Fruit fly (Drosophila melanogaster): ENCODE data around the gene Nepl19.

The Nepl19 gene

DNA sequence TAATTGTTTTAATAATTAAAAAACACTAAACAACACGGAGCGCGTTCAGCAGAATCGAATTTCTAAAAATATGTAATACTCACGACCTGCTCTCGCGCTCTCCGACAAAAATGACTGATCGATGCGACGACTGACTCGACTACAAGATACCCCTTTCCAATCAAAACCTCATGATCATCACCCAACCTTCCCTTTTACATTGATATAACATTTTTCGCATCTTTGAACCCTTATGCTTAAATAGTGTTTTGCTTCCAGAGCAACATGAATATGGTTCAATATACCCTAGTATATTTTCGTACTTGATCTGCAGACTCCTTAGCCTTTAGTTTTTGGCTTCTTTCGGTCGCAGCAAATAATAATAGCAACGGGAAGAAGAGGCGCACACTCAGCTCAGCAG, 31.8 kb upstream of the Nepl19 start (continued):
- TF ChIP-seq crp (GFP tag; optimal IDR thresholded peaks at IDR 0.05) = peak in 1 of 2 experiments; percentile 30
- 0 out of 2 replicates have a peak, but pooled peaks have one; percentile 15 for TF ChIP-seq CG16779 (GFP tag; IDR thresholded peaks at IDR 0.05)
- TF ChIP-seq CG12769 (tag; optimal IDR thresholded peaks at IDR 0.05) = peak; percentile 91
- peak; percentile 44 for TF ChIP-seq Dek (tag; optimal IDR thresholded peaks at IDR 0.05)
- peak; percentile 84 for TF ChIP-seq Antp (GFP tag; optimal IDR thresholded peaks at IDR 0.05)
- peak; percentile 45 for TF ChIP-seq CG1529 (GFP tag; optimal IDR thresholded peaks at IDR 0.05)
- TF ChIP-seq CG8478 (optimal IDR thresholded peaks at IDR 0.05) = no peak
- peak; percentile 48 for TF ChIP-seq NC2α (GFP tag; optimal IDR thresholded peaks at IDR 0.05)
- peak; percentile 51 for TF ChIP-seq CG18764 (GFP tag; optimal IDR thresholded peaks at IDR 0.05)
- TF ChIP-seq B-H2 (GFP tag; optimal IDR thresholded peaks at IDR 0.05) = no peak
- peak; percentile 47; the same call in 1 of the 2 replicates for TF ChIP-seq CG43689 (GFP tag; IDR thresholded peaks at IDR 0.05)
- peak; percentile 84 for TF ChIP-seq Rfx (GFP tag; IDR thresholded peaks at IDR 0.05)
- peak; percentile 6 for TF ChIP-seq CG31388 (GFP tag; optimal IDR thresholded peaks at IDR 0.05)
- no peak for TF ChIP-seq CG5180 (GFP tag; optimal IDR thresholded peaks at IDR 0.05)
- peak; percentile 32 for TF ChIP-seq sug (tag; optimal IDR thresholded peaks at IDR 0.05)
- peak; percentile 26 for TF ChIP-seq CG11398 (GFP tag; optimal IDR thresholded peaks at IDR 0.05)
- no peak for TF ChIP-seq CG17612 (GFP tag; IDR thresholded peaks at IDR 0.05)
- peak; percentile 77 for TF ChIP-seq CG11504 (tag; optimal IDR thresholded peaks at IDR 0.05)
- no peak for TF ChIP-seq gt (GFP tag; IDR thresholded peaks at IDR 0.05)
- TF ChIP-seq psq (GFP tag; optimal IDR thresholded peaks at IDR 0.05) = no peak
- TF ChIP-seq ac (GFP tag; optimal IDR thresholded peaks at IDR 0.05) = no peak
- peak; percentile 38 for TF ChIP-seq Mes4 (GFP tag; optimal IDR thresholded peaks at IDR 0.05)
- no peak for TF ChIP-seq dan (GFP tag; IDR thresholded peaks at IDR 0.05)
- TF ChIP-seq chif (GFP tag; optimal IDR thresholded peaks at IDR 0.05) = peak; percentile 75
- peak; percentile 11 for TF ChIP-seq CG6254 (GFP tag; optimal IDR thresholded peaks at IDR 0.05)
- peak; percentile 96 for TF ChIP-seq Ets65A (GFP tag)
- peak; percentile 51 for TF ChIP-seq CG1647 (GFP tag; optimal IDR thresholded peaks at IDR 0.05)
- peak; percentile 78 for TF ChIP-seq mam (GFP tag; optimal IDR thresholded peaks at IDR 0.05)
- peak; percentile 64 for TF ChIP-seq CG12155 (GFP tag; optimal IDR thresholded peaks at IDR 0.05)
- TF ChIP-seq run (tag; optimal IDR thresholded peaks at IDR 0.05) = peak; percentile 35
- no peak for TF ChIP-seq eve (GFP tag; optimal IDR thresholded peaks at IDR 0.05)
- peak; percentile 67 for TF ChIP-seq CG9215 (GFP tag; IDR thresholded peaks at IDR 0.05)
- no peak for TF ChIP-seq pfk (GFP tag; optimal IDR thresholded peaks at IDR 0.05)
- TF ChIP-seq otp (GFP tag; IDR thresholded peaks at IDR 0.05) = peak; percentile 72; the same call in 1 of the 3 replicates
- peak; percentile 86 for TF ChIP-seq CG17328 (GFP tag; IDR thresholded peaks at IDR 0.05)
- peak; percentile 48 for TF ChIP-seq Asciz (GFP tag; optimal IDR thresholded peaks at IDR 0.05)
- no peak for TF ChIP-seq pros (GFP tag; optimal IDR thresholded peaks at IDR 0.05)
- TF ChIP-seq mld (GFP tag; IDR thresholded peaks at IDR 0.05; ENCODE audit: partially characterized antibody) = no peak
- no peak for TF ChIP-seq gsb-n (tag; optimal IDR thresholded peaks at IDR 0.05)
- peak; percentile 51 for TF ChIP-seq E2f2 (GFP tag; IDR thresholded peaks at IDR 0.05)
- TF ChIP-seq lbe (GFP tag; optimal IDR thresholded peaks at IDR 0.05) = no peak
- TF ChIP-seq croc (GFP tag; conservative IDR thresholded peaks at IDR 0.05) = peak; percentile 64; the same call in 1 of the 3 replicates
- peak; percentile 96 for TF ChIP-seq Med (GFP tag)
- TF ChIP-seq CG18262 (tag; optimal IDR thresholded peaks at IDR 0.05) = peak; percentile 79
- peak; percentile 36; the same call in 1 of the 2 replicates for TF ChIP-seq CG31224 (GFP tag; IDR thresholded peaks at IDR 0.05)
- TF ChIP-seq CG33213 (GFP tag; optimal IDR thresholded peaks at IDR 0.05) = no peak
- no peak for TF ChIP-seq inv (GFP tag; IDR thresholded peaks at IDR 0.05; ENCODE audit: partially characterized antibody)
- peak; percentile 32; the same call in 1 of the 2 replicates for TF ChIP-seq CG7372 (GFP tag; IDR thresholded peaks at IDR 0.05)
- TF ChIP-seq Fer3 (tag; optimal IDR thresholded peaks at IDR 0.05) = peak; percentile 55
- peak; percentile 81 for TF ChIP-seq dpn (GFP tag; optimal IDR thresholded peaks at IDR 0.05)
- TF ChIP-seq HmgD (GFP tag; optimal IDR thresholded peaks at IDR 0.05) = no peak
- TF ChIP-seq CG2678 (tag; optimal IDR thresholded peaks at IDR 0.05) = no peak

All from whole organism, embryonic.